Worm (Caenorhabditis elegans) whole organism, young adult: ENCODE data around the gene cup-15.

Experiments
- K11D2.4 ChIP-seq: fragments of 200-800 bp; sonication (Bioruptor generic); IDR thresholded peaks from 2 replicates; pipeline ENCODE4 v1.3.6; 2022; ENCODE audit warnings: missing genetic modification reagents, missing genetic modification characterization, missing compliant biosample characterization
- ama-1 ChIP-seq, 3 experiments: fragments of 150-350 bp in 1 of 3; sonication (generic microtip) in 2 of 3; optimal IDR thresholded peaks; 2 replicates each; lab custom pipeline; 2014 to 2018; ENCODE audit warnings: missing biosample characterization in 2 of 3, missing genetic modification characterization in 2 of 3, missing genetic modification reagents in 2 of 3
- aptf-2 ChIP-seq: fragments of 200-800 bp; sonication (Bioruptor generic); conservative IDR thresholded peaks from 2 replicates; pipeline ENCODE4 v1.3.6; 2022; ENCODE audit warnings: missing genetic modification reagents, missing genetic modification characterization, missing compliant biosample characterization
- bed-1 ChIP-seq: fragments of 200-800 bp; sonication (Bioruptor generic); IDR thresholded peaks from 2 replicates; pipeline ENCODE4 v1.3.6; 2022; ENCODE audit warnings: missing genetic modification reagents, missing genetic modification characterization, missing compliant biosample characterization
- die-1 ChIP-seq: sonication (generic microtip); optimal IDR thresholded peaks from 2 replicates; lab custom pipeline; 2016; ENCODE audit warnings: missing genotype, mild to moderate bottlenecking, missing genetic modification characterization, missing compliant biosample characterization
- egrh-3 ChIP-seq: fragments of 200-800 bp; sonication (Bioruptor generic); IDR thresholded peaks from 2 replicates; pipeline ENCODE4 v1.3.6; 2022; ENCODE audit warnings: missing genetic modification reagents, missing genetic modification characterization, missing compliant biosample characterization
- ets-4 ChIP-seq: fragments of 200-800 bp; sonication (Bioruptor generic); optimal IDR thresholded peaks from 2 replicates; lab custom pipeline; 2018; ENCODE audit warnings: mild to moderate bottlenecking, missing genetic modification characterization, missing compliant biosample characterization
- gei-17 ChIP-seq: fragments of 200-800 bp; sonication (Bioruptor generic); optimal IDR thresholded peaks from 2 replicates; lab custom pipeline; 2018; ENCODE audit warnings: mild to moderate bottlenecking, missing genetic modification characterization, missing compliant biosample characterization
- hsf-1 ChIP-seq: fragments of 200-800 bp; sonication (Bioruptor generic); IDR thresholded peaks from 2 replicates; pipeline ENCODE4 v1.3.6; 2022; ENCODE audit warnings: missing genetic modification reagents, missing genetic modification characterization, missing compliant biosample characterization
- lin-54 ChIP-seq: fragments of 200-800 bp; sonication (Bioruptor generic); optimal IDR thresholded peaks from 2 replicates; lab custom pipeline; 2018; ENCODE audit warnings: mild to moderate bottlenecking, missing genetic modification characterization, missing compliant biosample characterization
- pha-4 ChIP-seq: fragments of 150-350 bp; sonication (generic microtip); optimal IDR thresholded peaks from 2 replicates; lab custom pipeline; 2014; ENCODE audit warnings: missing biosample characterization, missing genetic modification reagents, missing genetic modification characterization
- snpc-4 ChIP-seq, 5 experiments: fragments of 150-350 bp in 1 of 5; sonication (generic microtip) in 4 of 5; optimal IDR thresholded peaks; 2 replicates each; lab custom pipeline; 2014 to 2018; ENCODE audit warnings: missing genetic modification characterization in 5 of 5, missing biosample characterization in 3 of 5, antibody characterized with exemption in 2 of 5, mild to moderate bottlenecking in 2 of 5, missing compliant biosample characterization in 2 of 5, missing genotype in 2 of 5, moderate library complexity in 2 of 5, missing genetic modification reagents in 1 of 5
- unc-62 ChIP-seq: fragments of 150-350 bp; optimal IDR thresholded peaks from 2 replicates; lab custom pipeline; 2014; ENCODE audit warnings: missing biosample characterization, missing genetic modification reagents, missing genetic modification characterization

- TF ChIP-seq unc-62 (GFP tag; lab: Kevin White, UChicago) (no peak), hsf-1 (GFP tag; lab: Robert Waterston, UW) (no peak), gei-17 (GFP tag; lab: Kevin White, UChicago) (no peak), pha-4 (tag; lab: Kevin White, UChicago) (no peak), snpc-4 (GFP tag; optimal IDR thresholded peaks at IDR 0.05; lab: Kevin White, UChicago) (no peak), snpc-4 (tag; optimal IDR thresholded peaks at IDR 0.05; lab: Kevin White, UChicago) (no peak), lin-54 (GFP tag; lab: Kevin White, UChicago) (no peak), die-1 (no peak), K11D2.4 (GFP tag; lab: Robert Waterston, UW) (no peak), ama-1 (optimal IDR thresholded peaks at IDR 0.05; lab: Kevin White, UChicago) (no peak), ama-1 (GFP tag; optimal IDR thresholded peaks at IDR 0.05; lab: Kevin White, UChicago) (no peak), ets-4 (GFP tag; lab: Kevin White, UChicago) (no peak), bed-1 (GFP tag; lab: Robert Waterston, UW) (no peak), aptf-2 (GFP tag; lab: Robert Waterston, UW) (no peak), egrh-3 (GFP tag; lab: Robert Waterston, UW) (no peak)
Observed at ce11 chrII:9379796-9380195, 27.0 kb downstream of the cup-15 start, which contains the start of gene srh-48.
